Fruit fly (Drosophila melanogaster): Measurements from ENCODE around the gene Cpsf73.

The Cpsf73 gene

dm6 chr3R:18671112-18671729, 7.9 kb upstream of the Cpsf73 start, which contains the start of gene CG31230:
TSS of gene CG31230 (plus strand) at chr3R:18671679.
- TF ChIP-seq Pif1A (GFP tag; optimal IDR thresholded peaks at IDR 0.05) (no peak), CG34367 (tag; optimal IDR thresholded peaks at IDR 0.05) (no peak), CG13204 (GFP tag; optimal IDR thresholded peaks at IDR 0.05) (no peak), CG10348 (GFP tag; IDR thresholded peaks at IDR 0.05) (no peak), Snoo (tag; optimal IDR thresholded peaks at IDR 0.05) (no peak), gl (tag; optimal IDR thresholded peaks at IDR 0.05) (no peak), fd96Ca (GFP tag; IDR thresholded peaks at IDR 0.05) (no peak), D1 (tag; optimal IDR thresholded peaks at IDR 0.05) (no peak), CG14655 (GFP tag; optimal IDR thresholded peaks at IDR 0.05) (no peak), EcR (GFP tag; optimal IDR thresholded peaks at IDR 0.05) (no peak), CG15710 (tag; optimal IDR thresholded peaks at IDR 0.05) (no peak), CG32121 (GFP tag; IDR thresholded peaks at IDR 0.05) (no peak)

- no peak; the same call in 1 of the 2 replicates for TF ChIP-seq CG32121 (GFP tag; IDR thresholded peaks at IDR 0.05)
- TF ChIP-seq Snoo (tag; optimal IDR thresholded peaks at IDR 0.05), result peak; percentile 14
- TF ChIP-seq CG8301 (tag; optimal IDR thresholded peaks at IDR 0.05), result no peak
- no peak for TF ChIP-seq D1 (tag; optimal IDR thresholded peaks at IDR 0.05)
- TF ChIP-seq CG17806 (tag; optimal IDR thresholded peaks at IDR 0.05), result no peak
- TF ChIP-seq Pif1B (GFP tag; optimal IDR thresholded peaks at IDR 0.05), result peak; percentile 52
- TF ChIP-seq CG8159 (tag; optimal IDR thresholded peaks at IDR 0.05), result no peak
- TF ChIP-seq CG13204 (GFP tag; optimal IDR thresholded peaks at IDR 0.05), result no peak
- no peak for TF ChIP-seq gl (tag; optimal IDR thresholded peaks at IDR 0.05)
- 0 out of 3 replicates have a peak, but pooled peaks have one; percentile 43 for TF ChIP-seq CG4496 (GFP tag; IDR thresholded peaks at IDR 0.05)
- no peak for TF ChIP-seq EcR (GFP tag; optimal IDR thresholded peaks at IDR 0.05)
- no peak for TF ChIP-seq CG10348 (GFP tag; IDR thresholded peaks at IDR 0.05)
- TF ChIP-seq CG34367 (tag; optimal IDR thresholded peaks at IDR 0.05), result no peak
- TF ChIP-seq CG9948 (tag; optimal IDR thresholded peaks at IDR 0.05), result peak; percentile 42
- TF ChIP-seq CG15710 (tag; optimal IDR thresholded peaks at IDR 0.05), result peak; percentile 46
- no peak for TF ChIP-seq rn (GFP tag; IDR thresholded peaks at IDR 0.05)
- no peak for TF ChIP-seq CG12605 (GFP tag; IDR thresholded peaks at IDR 0.05)
- TF ChIP-seq Pif1A (GFP tag; optimal IDR thresholded peaks at IDR 0.05), result no peak
- TF ChIP-seq fd96Ca (GFP tag; IDR thresholded peaks at IDR 0.05), result 0 out of 3 replicates have a peak, but pooled peaks have one; percentile 32
- no peak for TF ChIP-seq Ets98B (GFP tag; IDR thresholded peaks at IDR 0.05)
- no peak for TF ChIP-seq CG14655 (GFP tag; optimal IDR thresholded peaks at IDR 0.05)
Observed at dm6 chr3R:18670441-18671111, 7.2 kb upstream of the Cpsf73 start.

dm6 chr3R:18669812-18670211, 6.5 kb upstream of the Cpsf73 start:
- TF ChIP-seq EcR (GFP tag; optimal IDR thresholded peaks at IDR 0.05) (no peak), CG9948 (tag; optimal IDR thresholded peaks at IDR 0.05) (peak; percentile 66), Pif1A (GFP tag; optimal IDR thresholded peaks at IDR 0.05) (peak; percentile 71), CG32121 (GFP tag; IDR thresholded peaks at IDR 0.05) (peak; percentile 78), CG12605 (GFP tag; IDR thresholded peaks at IDR 0.05) (no peak; the same call in none of the 2 replicates), CG15710 (tag; optimal IDR thresholded peaks at IDR 0.05) (peak; percentile 76), CG17806 (tag; optimal IDR thresholded peaks at IDR 0.05) (peak; percentile 70), D1 (tag; optimal IDR thresholded peaks at IDR 0.05) (no peak), CG8301 (tag; optimal IDR thresholded peaks at IDR 0.05) (peak; percentile 78), CG13204 (GFP tag; optimal IDR thresholded peaks at IDR 0.05) (no peak), CG34367 (tag; optimal IDR thresholded peaks at IDR 0.05) (peak; percentile 63), CG10348 (GFP tag; IDR thresholded peaks at IDR 0.05) (0 out of 2 replicates have a peak, but pooled peaks have one; percentile 28), fd96Ca (GFP tag; IDR thresholded peaks at IDR 0.05) (peak; percentile 57; the same call in 1 of the 3 replicates), Ets98B (GFP tag; IDR thresholded peaks at IDR 0.05) (no peak; the same call in 1 of the 2 replicates), rn (GFP tag; IDR thresholded peaks at IDR 0.05) (0 out of 2 replicates have a peak, but pooled peaks have one; percentile 18), gl (tag; optimal IDR thresholded peaks at IDR 0.05) (peak; percentile 24), Pif1B (GFP tag; optimal IDR thresholded peaks at IDR 0.05) (peak; percentile 48), CG4496 (GFP tag; IDR thresholded peaks at IDR 0.05) (peak; percentile 85), CG14655 (GFP tag; optimal IDR thresholded peaks at IDR 0.05) (no peak), Snoo (tag; optimal IDR thresholded peaks at IDR 0.05) (peak; percentile 37), CG8159 (tag; optimal IDR thresholded peaks at IDR 0.05) (peak; percentile 73)

dm6 chr3R:18669152-18669551, 5.8 kb upstream of the Cpsf73 start, which contains the start of gene CG7702:
TSS of gene CG7702 (plus strand) at chr3R:18669390.
- TF ChIP-seq CG12605 (GFP tag; IDR thresholded peaks at IDR 0.05), result no peak; the same call in 1 of the 2 replicates
- no peak for TF ChIP-seq CG17806 (tag; optimal IDR thresholded peaks at IDR 0.05)
- no peak for TF ChIP-seq CG9948 (tag; optimal IDR thresholded peaks at IDR 0.05)
- no peak for TF ChIP-seq rn (GFP tag; IDR thresholded peaks at IDR 0.05)
- TF ChIP-seq Pif1A (GFP tag; optimal IDR thresholded peaks at IDR 0.05), result no peak
- no peak for TF ChIP-seq CG8301 (tag; optimal IDR thresholded peaks at IDR 0.05)
- peak; percentile 57; the same call in 1 of the 3 replicates for TF ChIP-seq CG4496 (GFP tag; IDR thresholded peaks at IDR 0.05)
- no peak for TF ChIP-seq Snoo (tag; optimal IDR thresholded peaks at IDR 0.05)
- peak; percentile 27; the same call in 1 of the 2 replicates for TF ChIP-seq Ets98B (GFP tag; IDR thresholded peaks at IDR 0.05)
- TF ChIP-seq CG32121 (GFP tag; IDR thresholded peaks at IDR 0.05), result no peak
- no peak for TF ChIP-seq Pif1B (GFP tag; optimal IDR thresholded peaks at IDR 0.05)
- no peak for TF ChIP-seq CG14655 (GFP tag; optimal IDR thresholded peaks at IDR 0.05)
- TF ChIP-seq EcR (GFP tag; optimal IDR thresholded peaks at IDR 0.05), result peak; percentile 73
- no peak for TF ChIP-seq CG10348 (GFP tag; IDR thresholded peaks at IDR 0.05)
- no peak for TF ChIP-seq CG8159 (tag; optimal IDR thresholded peaks at IDR 0.05)
- TF ChIP-seq CG34367 (tag; optimal IDR thresholded peaks at IDR 0.05), result no peak
- TF ChIP-seq D1 (tag; optimal IDR thresholded peaks at IDR 0.05), result no peak
- TF ChIP-seq gl (tag; optimal IDR thresholded peaks at IDR 0.05), result no peak
- TF ChIP-seq CG13204 (GFP tag; optimal IDR thresholded peaks at IDR 0.05), result no peak
- no peak for TF ChIP-seq fd96Ca (GFP tag; IDR thresholded peaks at IDR 0.05)
- no peak for TF ChIP-seq CG15710 (tag; optimal IDR thresholded peaks at IDR 0.05)
